Worm (Caenorhabditis elegans) whole organism, late embryonic: ENCODE data around the gene F07C6.2.
A peak's percentile ranks its signal among the peaks of the same experiment; 100 is the strongest.

Source experiments
- C38D4.7 ChIP-seq: fragments of 200-800 bp; sonication (Bioruptor generic); optimal IDR thresholded peaks from 2 replicates; lab custom pipeline; 2018; ENCODE audit warnings: mild to moderate bottlenecking, missing genetic modification characterization, moderate library complexity, missing compliant biosample characterization
- K09A11.1 ChIP-seq: sonication (generic microtip); optimal IDR thresholded peaks from 2 replicates; lab custom pipeline; 2017; ENCODE audit warnings: antibody characterized with exemption, mild to moderate bottlenecking, missing genetic modification characterization, missing compliant biosample characterization; ENCODE audit not compliant: insufficient read depth
- T23F11.4 ChIP-seq: fragments of 200-800 bp; sonication (Bioruptor generic); optimal IDR thresholded peaks from 2 replicates; lab custom pipeline; 2018; ENCODE audit warnings: mild to moderate bottlenecking, missing genetic modification characterization, missing compliant biosample characterization
- Y22D7AL.16 ChIP-seq: sonication (generic microtip); optimal IDR thresholded peaks from 2 replicates; lab custom pipeline; 2016; ENCODE audit warnings: missing genetic modification characterization, missing compliant biosample characterization
- ahr-1 ChIP-seq: sonication (generic microtip); optimal IDR thresholded peaks from 2 replicates; lab custom pipeline; 2016; ENCODE audit warnings: missing genetic modification characterization, missing compliant biosample characterization
- ama-1 ChIP-seq: fragments of 150-350 bp; optimal IDR thresholded peaks from 2 replicates; lab custom pipeline; 2014
- ceh-19 ChIP-seq: fragments of 200-800 bp; sonication (Bioruptor generic); optimal IDR thresholded peaks from 2 replicates; lab custom pipeline; 2018; ENCODE audit warnings: mild to moderate bottlenecking, missing genetic modification characterization, missing compliant biosample characterization
- ceh-2 ChIP-seq: sonication (generic microtip); optimal IDR thresholded peaks from 2 replicates; lab custom pipeline; 2016; ENCODE audit warnings: missing genotype, missing genetic modification characterization, missing compliant biosample characterization
- ceh-22 ChIP-seq: sonication (generic microtip); optimal IDR thresholded peaks from 2 replicates; lab custom pipeline; 2017; ENCODE audit warnings: missing biosample characterization, missing genetic modification characterization
- ceh-30 ChIP-seq: fragments of 150-350 bp; optimal IDR thresholded peaks from 2 replicates; lab custom pipeline; 2014; ENCODE audit warnings: missing biosample characterization, missing genetic modification characterization
- ceh-31 ChIP-seq: sonication (generic microtip); optimal IDR thresholded peaks from 2 replicates; lab custom pipeline; 2016; ENCODE audit warnings: missing genetic modification characterization, missing compliant biosample characterization
- ceh-48 ChIP-seq: sonication (generic microtip); optimal IDR thresholded peaks from 2 replicates; lab custom pipeline; 2016; ENCODE audit warnings: missing genetic modification characterization, inconsistent platforms, missing compliant biosample characterization
- ceh-6 ChIP-seq: fragments of 200-800 bp; sonication (Bioruptor generic); optimal IDR thresholded peaks from 2 replicates; lab custom pipeline; 2018; ENCODE audit warnings: mild to moderate bottlenecking, missing genetic modification characterization, missing compliant biosample characterization
- fax-1 ChIP-seq: sonication (generic microtip); optimal IDR thresholded peaks from 2 replicates; lab custom pipeline; 2016; ENCODE audit warnings: missing genotype, missing genetic modification characterization, missing compliant biosample characterization
- gmeb-2 ChIP-seq: sonication (generic microtip); optimal IDR thresholded peaks from 2 replicates; lab custom pipeline; 2016; ENCODE audit warnings: missing genetic modification characterization, inconsistent platforms, missing compliant biosample characterization
- hlh-15 ChIP-seq: sonication (generic microtip); optimal IDR thresholded peaks from 2 replicates; lab custom pipeline; 2016; ENCODE audit warnings: missing genetic modification characterization, missing compliant biosample characterization
- hlh-30 ChIP-seq: sonication (generic microtip); optimal IDR thresholded peaks from 2 replicates; lab custom pipeline; 2017; ENCODE audit warnings: antibody characterized with exemption, missing genetic modification characterization, missing compliant biosample characterization; ENCODE audit not compliant: insufficient read depth
- hlh-8 ChIP-seq: sonication (generic microtip); optimal IDR thresholded peaks from 2 replicates; lab custom pipeline; 2016; ENCODE audit warnings: missing genotype, missing genetic modification characterization, missing compliant biosample characterization
- lim-6 ChIP-seq: sonication (generic microtip); optimal IDR thresholded peaks from 2 replicates; lab custom pipeline; 2016; ENCODE audit warnings: missing genetic modification characterization, missing compliant biosample characterization
- lin-11 ChIP-seq: fragments of 200-800 bp; sonication (Bioruptor generic); optimal IDR thresholded peaks from 2 replicates; lab custom pipeline; 2018; ENCODE audit warnings: mild to moderate bottlenecking, missing genetic modification characterization, missing compliant biosample characterization
- madf-2 ChIP-seq: sonication (generic microtip); optimal IDR thresholded peaks from 2 replicates; lab custom pipeline; 2017; ENCODE audit warnings: missing genetic modification characterization, missing compliant biosample characterization
- mec-3 ChIP-seq: sonication (generic microtip); optimal IDR thresholded peaks from 2 replicates; lab custom pipeline; 2016; ENCODE audit warnings: borderline replicate concordance, missing genetic modification characterization, missing compliant biosample characterization
- nfya-1 ChIP-seq: sonication (generic microtip); optimal IDR thresholded peaks from 2 replicates; lab custom pipeline; 2017; ENCODE audit warnings: missing genetic modification characterization, mild to moderate bottlenecking, missing compliant biosample characterization, antibody characterized with exemption, moderate library complexity
- odd-2 ChIP-seq: sonication (generic microtip); optimal IDR thresholded peaks from 2 replicates; lab custom pipeline; 2017; ENCODE audit warnings: antibody characterized with exemption, mild to moderate bottlenecking, missing genetic modification characterization, missing compliant biosample characterization
- pax-1 ChIP-seq: fragments of 150-350 bp; optimal IDR thresholded peaks from 2 replicates; lab custom pipeline; 2014; ENCODE audit warnings: missing biosample characterization, missing genetic modification characterization
- pha-2 ChIP-seq: sonication (generic microtip); optimal IDR thresholded peaks from 2 replicates; lab custom pipeline; 2017; ENCODE audit warnings: mild to moderate bottlenecking, missing genetic modification characterization, missing compliant biosample characterization
- ref-2 ChIP-seq: sonication (generic microtip); optimal IDR thresholded peaks from 2 replicates; lab custom pipeline; 2016; ENCODE audit warnings: missing genetic modification characterization, missing compliant biosample characterization
- rnt-1 ChIP-seq: sonication (generic microtip); optimal IDR thresholded peaks from 2 replicates; lab custom pipeline; 2016; ENCODE audit warnings: missing genetic modification characterization, missing compliant biosample characterization
- sdc-2 ChIP-seq: sonication (generic microtip); optimal IDR thresholded peaks from 2 replicates; lab custom pipeline; 2016; ENCODE audit warnings: missing genotype, missing genetic modification characterization, missing compliant biosample characterization
- sox-2 ChIP-seq: fragments of 200-800 bp; sonication (Bioruptor generic); IDR thresholded peaks from 2 replicates; pipeline ENCODE4 v1.3.6; 2022; ENCODE audit warnings: missing genetic modification reagents, missing genetic modification characterization, missing compliant biosample characterization
- tbx-7 ChIP-seq: sonication (generic microtip); optimal IDR thresholded peaks from 2 replicates; lab custom pipeline; 2016; ENCODE audit warnings: missing genotype, missing genetic modification characterization, missing compliant biosample characterization
- unc-3 ChIP-seq, 2 experiments: fragments of 200-800 bp in 1 of 2; sonication (Bioruptor generic) in 1 of 2; sonication (generic microtip) in 1 of 2; conservative IDR thresholded peaks in 1 of 2; optimal IDR thresholded peaks in 1 of 2; 2 replicates each; pipeline versions ENCODE4 v1.3.6 to Lab custom; 2016 to 2022; ENCODE audit warnings: missing compliant biosample characterization in 2 of 2, missing genetic modification characterization in 2 of 2, missing genetic modification reagents in 1 of 2
- unc-42 ChIP-seq: sonication (generic microtip); optimal IDR thresholded peaks from 2 replicates; lab custom pipeline; 2016; ENCODE audit warnings: missing genotype, missing genetic modification characterization, missing compliant biosample characterization
- unc-86 ChIP-seq: sonication (generic microtip); optimal IDR thresholded peaks from 2 replicates; lab custom pipeline; 2016; ENCODE audit warnings: missing genetic modification characterization, missing compliant biosample characterization

F07C6.2 gene

ce11 chrIV:12773519-12773918, 17.5 kb upstream of the F07C6.2 start, which contains the start of gene unc-31:
Gene unc-31, plus strand, starts transcription at chrIV:12773867.
- TF ChIP-seq unc-42 = peak; percentile 78
- TF ChIP-seq madf-2 (tag; lab: Kevin White, UChicago) = no peak
- TF ChIP-seq ref-2 (tag; lab: Kevin White, UChicago) = no peak
- TF ChIP-seq ama-1 (lab: Kevin White, UChicago) = no peak
- no peak for TF ChIP-seq ceh-30 (tag; lab: Kevin White, UChicago)
- no peak for TF ChIP-seq T23F11.4 (GFP tag; lab: Kevin White, UChicago)
- no peak for TF ChIP-seq ceh-2 (tag; lab: Kevin White, UChicago)
- TF ChIP-seq, all 69 proteins: peak for 1

- TF ChIP-seq hlh-8 (no peak), odd-2 (tag; lab: Kevin White, UChicago) (no peak), sdc-2 (tag; lab: Kevin White, UChicago) (no peak), hlh-15 (no peak), pha-2 (tag; lab: Kevin White, UChicago) (no peak), ceh-31 (tag; lab: Kevin White, UChicago) (no peak), unc-42 (no peak), T23F11.4 (GFP tag; lab: Kevin White, UChicago) (no peak), K09A11.1 (tag; lab: Kevin White, UChicago) (no peak), gmeb-2 (tag; lab: Kevin White, UChicago) (no peak), mec-3 (tag; lab: Kevin White, UChicago) (no peak), fax-1 (tag; lab: Kevin White, UChicago) (no peak)
Observed at ce11 chrIV:12780980-12781379, 10.0 kb upstream of the F07C6.2 start.

- TF ChIP-seq ahr-1 = no peak
Observed at ce11 chrIV:12781804-12782449, 9.0 kb upstream of the F07C6.2 start.

- TF ChIP-seq ceh-22 (tag; lab: Kevin White, UChicago) = no peak
- TF ChIP-seq nfya-1 (tag; lab: Kevin White, UChicago) = peak; percentile 61
- TF ChIP-seq lim-6 = no peak
- TF ChIP-seq unc-86 (tag; lab: Kevin White, UChicago) = no peak
Observed at ce11 chrIV:12783165-12783564, 7.8 kb upstream of the F07C6.2 start.

ce11 chrIV:12785988-12786387, 5.0 kb upstream of the F07C6.2 start:
- TF ChIP-seq unc-42 (no peak), ceh-48 (tag; lab: Kevin White, UChicago) (no peak), C38D4.7 (no peak), hlh-30 (tag; lab: Kevin White, UChicago) (no peak), unc-3 (GFP tag; conservative IDR thresholded peaks at IDR 0.05; lab: Robert Waterston, UW) (no peak), unc-3 (tag; optimal IDR thresholded peaks at IDR 0.05; lab: Kevin White, UChicago) (no peak), lin-11 (tag; lab: Kevin White, UChicago) (no peak), tbx-7 (tag; lab: Kevin White, UChicago) (no peak), sox-2 (GFP tag; lab: Robert Waterston, UW) (no peak), Y22D7AL.16 (no peak), rnt-1 (no peak), lim-6 (no peak), ceh-2 (tag; lab: Kevin White, UChicago) (no peak), pax-1 (tag; lab: Kevin White, UChicago) (no peak), ceh-6 (GFP tag; lab: Kevin White, UChicago) (no peak), sdc-2 (tag; lab: Kevin White, UChicago) (no peak), ceh-19 (GFP tag; lab: Kevin White, UChicago) (no peak)
- TF ChIP-seq, all 69 proteins: peak for 0
